Worm (Caenorhabditis elegans) whole organism, mixed stage, embryonic: ENCODE results near the gene F22E5.7.
"Not testable (repeated sequence)": the region's sequence is repeated elsewhere in the genome, so short reads cannot be mapped to it uniquely, and the experiment has no call there.

Experiments used
- ces-1 ChIP-seq: fragments of 150-350 bp; optimal IDR thresholded peaks from 2 replicates; lab custom pipeline; 2014; ENCODE audit warnings: missing biosample characterization, missing genetic modification reagents, missing genetic modification characterization
- drap-1 ChIP-seq: fragments of 200-800 bp; sonication (Bioruptor generic); optimal IDR thresholded peaks from 3 replicates; lab custom pipeline; 2018; ENCODE audit warnings: mild to moderate bottlenecking, missing genetic modification characterization, missing compliant biosample characterization
- elt-1 ChIP-seq: sonication (generic microtip); optimal IDR thresholded peaks from 2 replicates; lab custom pipeline; 2017; ENCODE audit warnings: missing genetic modification characterization, mild to moderate bottlenecking, missing compliant biosample characterization, antibody characterized with exemption, moderate library complexity, borderline replicate concordance; ENCODE audit not compliant: insufficient read depth
- lsy-2 ChIP-seq: fragments of 150-350 bp; optimal IDR thresholded peaks from 2 replicates; lab custom pipeline; 2014; ENCODE audit warnings: missing biosample characterization, missing genetic modification characterization
- mab-5 ChIP-seq: fragments of 150-350 bp; optimal IDR thresholded peaks from 2 replicates; lab custom pipeline; 2014; ENCODE audit warnings: missing biosample characterization, missing genetic modification characterization
- mls-2 ChIP-seq: sonication (generic microtip); optimal IDR thresholded peaks from 2 replicates; lab custom pipeline; 2016; ENCODE audit warnings: mild to moderate bottlenecking, missing genetic modification characterization, moderate library complexity, missing compliant biosample characterization
- nhr-12 ChIP-seq: fragments of 150-350 bp; optimal IDR thresholded peaks from 2 replicates; lab custom pipeline; 2014; ENCODE audit warnings: missing biosample characterization, missing genetic modification characterization
- nhr-237 ChIP-seq: fragments of 150-350 bp; optimal IDR thresholded peaks from 2 replicates; lab custom pipeline; 2014; ENCODE audit warnings: missing biosample characterization, missing genetic modification characterization
- pha-4 ChIP-seq: fragments of 150-350 bp; optimal IDR thresholded peaks from 2 replicates; lab custom pipeline; 2018; ENCODE audit warnings: missing biosample characterization, missing genetic modification reagents, missing genetic modification characterization
- sptf-1 ChIP-seq: sonication (generic microtip); optimal IDR thresholded peaks from 2 replicates; lab custom pipeline; 2017; ENCODE audit warnings: mild to moderate bottlenecking, missing genetic modification characterization, moderate library complexity, missing compliant biosample characterization
- tbx-8 ChIP-seq: fragments of 200-800 bp; sonication (Bioruptor generic); optimal IDR thresholded peaks from 2 replicates; lab custom pipeline; 2018; ENCODE audit warnings: mild to moderate bottlenecking, missing genetic modification characterization, moderate library complexity, missing compliant biosample characterization
- unc-62 ChIP-seq: fragments of 150-350 bp; optimal IDR thresholded peaks from 2 replicates; lab custom pipeline; 2014; ENCODE audit warnings: missing biosample characterization, missing genetic modification reagents, missing genetic modification characterization
- ztf-11 ChIP-seq: fragments of 150-350 bp; optimal IDR thresholded peaks from 2 replicates; lab custom pipeline; 2014; ENCODE audit warnings: missing biosample characterization, missing genetic modification characterization

DNA sequence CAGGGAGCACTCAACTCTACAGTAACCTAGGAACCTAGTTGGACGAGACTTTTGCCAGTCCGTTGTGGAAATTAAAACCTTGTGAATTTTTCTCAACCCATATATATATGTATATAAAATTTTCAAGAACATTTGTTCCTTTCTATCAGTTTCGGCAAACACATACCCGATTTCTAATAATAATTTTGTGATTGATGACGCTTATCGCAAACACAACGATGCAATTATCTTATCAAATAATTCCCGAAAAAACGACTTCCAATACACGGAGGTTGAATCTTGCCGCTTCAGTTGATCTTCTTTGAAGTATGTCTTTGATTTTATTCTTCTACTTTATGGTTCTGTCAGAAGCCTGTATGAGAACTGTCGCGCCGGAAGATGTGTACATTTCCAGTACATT lies 23.2 kb downstream of the F22E5.7 start, which contains the start of gene F22E5.2:
- not testable (repeated sequence) for TF ChIP-seq pha-4; unc-62 (GFP tag; lab: Kevin White, UChicago); nhr-237 (tag; lab: Kevin White, UChicago); nhr-12 (tag; lab: Kevin White, UChicago); ztf-11 (tag; lab: Kevin White, UChicago); lsy-2 (tag; lab: Kevin White, UChicago); ces-1 (GFP tag; lab: Kevin White, UChicago); sptf-1 (tag; lab: Kevin White, UChicago); drap-1; mab-5; tbx-8 (GFP tag; lab: Kevin White, UChicago); elt-1 (tag; lab: Kevin White, UChicago); mls-2 (tag; lab: Kevin White, UChicago)
